Worm (Caenorhabditis elegans): ENCODE measurements around the gene idpp-1.

- TF ChIP-seq zfp-2 (tag; optimal IDR thresholded peaks at IDR 0.05) (no peak), egl-27 (tag; optimal IDR thresholded peaks at IDR 0.05) (no peak), ztf-11 (tag; optimal IDR thresholded peaks at IDR 0.05) (no peak)
Measured at ce11 chrIII:782503-782902, 42.0 kb downstream of the idpp-1 start.
